Worm (Caenorhabditis elegans) whole organism, L2 larva: ENCODE measurements around the gene ZK353.4.

Source experiments
- C34F6.9 ChIP-seq: fragments of 150-350 bp; optimal IDR thresholded peaks from 2 replicates; lab custom pipeline; 2014; ENCODE audit warnings: missing biosample characterization, missing genetic modification characterization
- F13H6.1 ChIP-seq: sonication (generic microtip); optimal IDR thresholded peaks from 2 replicates; lab custom pipeline; 2016; ENCODE audit warnings: missing genetic modification characterization, missing compliant biosample characterization
- R02D3.7 ChIP-seq: fragments of 150-350 bp; optimal IDR thresholded peaks from 2 replicates; lab custom pipeline; 2014; ENCODE audit warnings: missing biosample characterization, missing genetic modification characterization
- Y55F3AM.14 ChIP-seq: fragments of 200-800 bp; sonication (Bioruptor generic); optimal IDR thresholded peaks from 2 replicates; lab custom pipeline; 2018; ENCODE audit warnings: mild to moderate bottlenecking, missing genetic modification characterization, missing compliant biosample characterization
- ZK546.5 ChIP-seq: sonication (generic microtip); optimal IDR thresholded peaks from 2 replicates; lab custom pipeline; 2017; ENCODE audit warnings: missing biosample characterization, missing genetic modification characterization
- alr-1 ChIP-seq: fragments of 150-350 bp; optimal IDR thresholded peaks from 2 replicates; lab custom pipeline; 2014; ENCODE audit warnings: missing biosample characterization, missing genetic modification characterization
- aly-2 ChIP-seq: fragments of 150-350 bp; optimal IDR thresholded peaks from 2 replicates; lab custom pipeline; 2014; ENCODE audit warnings: missing biosample characterization, missing genetic modification characterization
- ama-1 ChIP-seq: fragments of 150-350 bp; optimal IDR thresholded peaks from 2 replicates; lab custom pipeline; 2018; ENCODE audit warnings: inconsistent platforms
- blmp-1 ChIP-seq: sonication (generic microtip); optimal IDR thresholded peaks from 2 replicates; lab custom pipeline; 2017; ENCODE audit warnings: missing genetic modification characterization, mild to moderate bottlenecking, missing compliant biosample characterization, antibody characterized with exemption, moderate library complexity; ENCODE audit not compliant: insufficient read depth
- ceh-16 ChIP-seq: fragments of 150-350 bp; optimal IDR thresholded peaks from 2 replicates; lab custom pipeline; 2014; ENCODE audit warnings: missing biosample characterization, missing genetic modification characterization
- ceh-82 ChIP-seq: fragments of 150-350 bp; optimal IDR thresholded peaks from 2 replicates; lab custom pipeline; 2014; ENCODE audit warnings: missing biosample characterization, missing genetic modification characterization
- crh-2 ChIP-seq: sonication (generic microtip); optimal IDR thresholded peaks from 2 replicates; lab custom pipeline; 2017; ENCODE audit warnings: missing biosample characterization, missing genetic modification characterization
- dmd-4 ChIP-seq: sonication (generic microtip); optimal IDR thresholded peaks from 2 replicates; lab custom pipeline; 2017; ENCODE audit warnings: missing biosample characterization, missing genetic modification characterization
- egl-27 ChIP-seq: sonication (generic microtip); optimal IDR thresholded peaks from 3 replicates; lab custom pipeline; 2017; ENCODE audit warnings: missing biosample characterization, missing genetic modification reagents, missing genetic modification characterization
- elt-1 ChIP-seq: fragments of 150-350 bp; optimal IDR thresholded peaks from 2 replicates; lab custom pipeline; 2014; ENCODE audit warnings: missing biosample characterization, missing genetic modification characterization
- elt-3 ChIP-seq: sonication (generic microtip); optimal IDR thresholded peaks from 2 replicates; lab custom pipeline; 2017; ENCODE audit warnings: missing biosample characterization, missing genetic modification characterization
- fos-1 ChIP-seq: fragments of 150-350 bp; optimal IDR thresholded peaks from 2 replicates; lab custom pipeline; 2014; ENCODE audit warnings: missing biosample characterization, missing genetic modification characterization
- gmeb-1 ChIP-seq: fragments of 150-350 bp; optimal IDR thresholded peaks from 2 replicates; lab custom pipeline; 2014; ENCODE audit warnings: missing biosample characterization, missing genetic modification characterization
- lin-11 ChIP-seq: fragments of 150-350 bp; sonication (generic microtip); optimal IDR thresholded peaks from 2 replicates; lab custom pipeline; 2014; ENCODE audit warnings: missing biosample characterization, missing genetic modification characterization, inconsistent platforms, mixed read lengths
- lin-13 ChIP-seq: fragments of 150-350 bp; optimal IDR thresholded peaks from 2 replicates; lab custom pipeline; 2014; ENCODE audit warnings: missing biosample characterization, missing genetic modification reagents, missing genetic modification characterization
- lin-39 ChIP-seq: fragments of 150-350 bp; optimal IDR thresholded peaks from 2 replicates; lab custom pipeline; 2014; ENCODE audit warnings: missing biosample characterization, missing genetic modification reagents, missing genetic modification characterization
- lsy-2 ChIP-seq, 2 experiments: fragments of 150-350 bp in 1 of 2; sonication (generic microtip) in 1 of 2; optimal IDR thresholded peaks; 2 replicates each; lab custom pipeline; 2014 to 2017; ENCODE audit warnings: missing biosample characterization in 2 of 2, missing genetic modification characterization in 2 of 2
- mab-5 ChIP-seq: fragments of 150-350 bp; optimal IDR thresholded peaks from 2 replicates; lab custom pipeline; 2014; ENCODE audit warnings: missing biosample characterization, missing genetic modification characterization
- mbf-1 ChIP-seq: sonication (generic microtip); optimal IDR thresholded peaks from 2 replicates; lab custom pipeline; 2017; ENCODE audit warnings: missing biosample characterization, missing genetic modification characterization
- mdl-1 ChIP-seq, 2 experiments: fragments of 150-350 bp in 1 of 2; sonication (generic microtip) in 1 of 2; optimal IDR thresholded peaks; 2 replicates each; lab custom pipeline; 2017; ENCODE audit warnings: missing biosample characterization in 2 of 2, missing genetic modification characterization in 2 of 2
- nhr-10 ChIP-seq: sonication (generic microtip); optimal IDR thresholded peaks from 2 replicates; lab custom pipeline; 2017; ENCODE audit warnings: missing biosample characterization, missing genetic modification characterization
- nhr-11 ChIP-seq: fragments of 150-350 bp; optimal IDR thresholded peaks from 2 replicates; lab custom pipeline; 2014; ENCODE audit warnings: missing biosample characterization, missing genetic modification characterization
- nhr-12 ChIP-seq: fragments of 150-350 bp; optimal IDR thresholded peaks from 2 replicates; lab custom pipeline; 2014; ENCODE audit warnings: missing biosample characterization, missing genetic modification characterization
- nhr-129 ChIP-seq: fragments of 150-350 bp; optimal IDR thresholded peaks from 2 replicates; lab custom pipeline; 2014; ENCODE audit warnings: missing biosample characterization, missing genetic modification characterization
- nhr-21 ChIP-seq: fragments of 150-350 bp; optimal IDR thresholded peaks from 2 replicates; lab custom pipeline; 2014; ENCODE audit warnings: missing biosample characterization, missing genetic modification characterization
- nhr-23 ChIP-seq: fragments of 150-350 bp; optimal IDR thresholded peaks from 2 replicates; lab custom pipeline; 2014; ENCODE audit warnings: missing biosample characterization, missing genetic modification reagents, missing genetic modification characterization
- nhr-237 ChIP-seq: fragments of 150-350 bp; optimal IDR thresholded peaks from 2 replicates; lab custom pipeline; 2014; ENCODE audit warnings: missing biosample characterization, missing genetic modification characterization
- nhr-25 ChIP-seq: fragments of 150-350 bp; sonication (generic microtip); optimal IDR thresholded peaks from 3 replicates; lab custom pipeline; 2014; ENCODE audit warnings: missing biosample characterization, missing genetic modification characterization
- nhr-6 ChIP-seq: fragments of 150-350 bp; optimal IDR thresholded peaks from 2 replicates; lab custom pipeline; 2014; ENCODE audit warnings: missing biosample characterization, missing genetic modification characterization
- nhr-77 ChIP-seq: fragments of 150-350 bp; optimal IDR thresholded peaks from 2 replicates; lab custom pipeline; 2014; ENCODE audit warnings: missing biosample characterization, missing genetic modification characterization
- peb-1 ChIP-seq: fragments of 150-350 bp; optimal IDR thresholded peaks from 2 replicates; lab custom pipeline; 2014; ENCODE audit warnings: missing biosample characterization, missing genetic modification characterization
- sem-4 ChIP-seq: fragments of 150-350 bp; optimal IDR thresholded peaks from 2 replicates; lab custom pipeline; 2014; ENCODE audit warnings: missing biosample characterization, missing genetic modification reagents, missing genetic modification characterization
- skn-1 ChIP-seq: sonication (generic microtip); optimal IDR thresholded peaks from 2 replicates; lab custom pipeline; 2017; ENCODE audit warnings: missing biosample characterization, missing genetic modification characterization
- sma-3 ChIP-seq: sonication (generic microtip); optimal IDR thresholded peaks from 2 replicates; lab custom pipeline; 2016; ENCODE audit warnings: missing genetic modification reagents, missing genetic modification characterization, missing compliant biosample characterization
- sma-9 ChIP-seq, 2 experiments: fragments of 150-350 bp in 1 of 2; sonication (generic microtip) in 1 of 2; optimal IDR thresholded peaks; 2 replicates each; lab custom pipeline; 2014 to 2016; ENCODE audit warnings: missing genetic modification characterization in 2 of 2, mild to moderate bottlenecking in 1 of 2, missing biosample characterization in 1 of 2, missing compliant biosample characterization in 1 of 2, missing genetic modification reagents in 1 of 2, moderate library complexity in 1 of 2
- snpc-4 ChIP-seq: fragments of 150-350 bp; optimal IDR thresholded peaks from 2 replicates; lab custom pipeline; 2014; ENCODE audit warnings: missing biosample characterization, missing genetic modification characterization
- unc-39 ChIP-seq: fragments of 150-350 bp; optimal IDR thresholded peaks from 2 replicates; lab custom pipeline; 2014; ENCODE audit warnings: missing biosample characterization, missing genetic modification characterization
- unc-55 ChIP-seq: fragments of 150-350 bp; sonication (generic microtip); optimal IDR thresholded peaks from 3 replicates; lab custom pipeline; 2014; ENCODE audit warnings: missing biosample characterization, missing genetic modification reagents, missing genetic modification characterization
- unc-62 ChIP-seq: fragments of 150-350 bp; optimal IDR thresholded peaks from 2 replicates; lab custom pipeline; 2014; ENCODE audit warnings: missing biosample characterization, missing genetic modification reagents, missing genetic modification characterization
- zag-1 ChIP-seq: fragments of 150-350 bp; optimal IDR thresholded peaks from 2 replicates; lab custom pipeline; 2014; ENCODE audit warnings: missing biosample characterization, missing genetic modification characterization
- ztf-1 ChIP-seq: fragments of 200-800 bp; sonication (Bioruptor generic); conservative IDR thresholded peaks from 2 replicates; pipeline ENCODE4 v1.3.6; 2022; ENCODE audit warnings: missing genetic modification characterization, missing compliant biosample characterization
- ztf-11 ChIP-seq: sonication (generic microtip); optimal IDR thresholded peaks from 2 replicates; lab custom pipeline; 2017; ENCODE audit warnings: missing biosample characterization, missing genetic modification characterization
- ztf-4 ChIP-seq: fragments of 150-350 bp; optimal IDR thresholded peaks from 2 replicates; lab custom pipeline; 2014; ENCODE audit warnings: missing biosample characterization, missing genetic modification characterization

The ZK353.4 gene

ce11 chrIII:8417968-8418267 lies 28.5 kb upstream of the ZK353.4 start, which contains the start of gene sor-1:
Gene sor-1, plus strand, starts transcription at chrIII:8418168.
- TF ChIP-seq F13H6.1 (tag; lab: Kevin White, UChicago) (no peak), mbf-1 (no peak), lin-11 (tag; lab: Kevin White, UChicago) (no peak), gmeb-1 (no peak), nhr-77 (tag; lab: Kevin White, UChicago) (no peak), ztf-11 (tag; lab: Kevin White, UChicago) (no peak), egl-27 (tag; lab: Kevin White, UChicago) (no peak), alr-1 (no peak), nhr-6 (no peak)

ce11 chrIII:8417192-8417967 lies 27.9 kb upstream of the ZK353.4 start:
- TF ChIP-seq crh-2 (tag; lab: Kevin White, UChicago) (peak; percentile 96), unc-39 (tag; lab: Kevin White, UChicago) (no peak), sem-4 (peak; percentile 93), ama-1 (no peak), nhr-23 (tag; lab: Kevin White, UChicago) (no peak), C34F6.9 (tag; lab: Kevin White, UChicago) (peak; percentile 93), mdl-1 (tag; optimal IDR thresholded peaks at IDR 0.05; lab: Kevin White, UChicago) (peak; percentile 74 to 90), egl-27 (tag; lab: Kevin White, UChicago) (peak; percentile 77), lin-13 (GFP tag; lab: Kevin White, UChicago) (peak; percentile 93), fos-1 (tag; lab: Kevin White, UChicago) (peak; percentile 88), zag-1 (tag; lab: Kevin White, UChicago) (peak; percentile 89), elt-3 (no peak), lin-39 (tag; lab: Kevin White, UChicago) (peak; percentile 90), nhr-6 (peak; percentile 91), ceh-82 (tag; lab: Kevin White, UChicago) (peak; percentile 49), unc-55 (GFP tag; lab: Kevin White, UChicago) (peak; percentile 85), nhr-10 (tag; lab: Kevin White, UChicago) (peak; percentile 67), ztf-1 (GFP tag; lab: Robert Waterston, UW) (no peak), nhr-25 (tag; lab: Kevin White, UChicago) (peak; percentile 90), nhr-129 (tag; lab: Kevin White, UChicago) (peak; percentile 97), sma-3 (GFP tag; lab: Kevin White, UChicago) (peak; percentile 90), nhr-11 (tag; lab: Kevin White, UChicago) (no peak), lsy-2 (tag; optimal IDR thresholded peaks at IDR 0.05; lab: Kevin White, UChicago) (peak; percentile 95 to 99), Y55F3AM.14 (GFP tag; lab: Kevin White, UChicago) (peak; percentile 88), ztf-4 (tag; lab: Kevin White, UChicago) (peak; percentile 91), mbf-1 (no peak), gmeb-1 (peak; percentile 73), alr-1 (no peak), nhr-77 (tag; lab: Kevin White, UChicago) (no peak), mab-5 (peak; percentile 95), ztf-11 (tag; lab: Kevin White, UChicago) (peak; percentile 49), sma-9 (GFP tag; optimal IDR thresholded peaks at IDR 0.05; lab: Kevin White, UChicago) (peak; percentile 89), sma-9 (tag; optimal IDR thresholded peaks at IDR 0.05; lab: Kevin White, UChicago) (no peak), nhr-21 (tag; lab: Kevin White, UChicago) (peak; percentile 90), peb-1 (tag; lab: Kevin White, UChicago) (no peak), R02D3.7 (tag; lab: Kevin White, UChicago) (peak; percentile 59), blmp-1 (tag; lab: Kevin White, UChicago) (peak; percentile 77), ZK546.5 (tag; lab: Kevin White, UChicago) (peak; percentile 60), skn-1 (tag; lab: Kevin White, UChicago) (no peak), dmd-4 (tag; lab: Kevin White, UChicago) (no peak), F13H6.1 (tag; lab: Kevin White, UChicago) (peak; percentile 98), elt-1 (tag; lab: Kevin White, UChicago) (no peak), lin-11 (tag; lab: Kevin White, UChicago) (peak; percentile 94), aly-2 (no peak), ceh-16 (tag; lab: Kevin White, UChicago) (peak; percentile 20), nhr-237 (tag; lab: Kevin White, UChicago) (no peak), nhr-12 (tag; lab: Kevin White, UChicago) (peak; percentile 62), unc-62 (GFP tag; lab: Kevin White, UChicago) (peak; percentile 79), snpc-4 (tag; lab: Kevin White, UChicago) (peak; percentile 64)
- TF ChIP-seq, all 48 proteins: peak for 33
